Fruit fly (Drosophila melanogaster): ENCODE measurements around the gene shtd.

shtd gene

DNA sequence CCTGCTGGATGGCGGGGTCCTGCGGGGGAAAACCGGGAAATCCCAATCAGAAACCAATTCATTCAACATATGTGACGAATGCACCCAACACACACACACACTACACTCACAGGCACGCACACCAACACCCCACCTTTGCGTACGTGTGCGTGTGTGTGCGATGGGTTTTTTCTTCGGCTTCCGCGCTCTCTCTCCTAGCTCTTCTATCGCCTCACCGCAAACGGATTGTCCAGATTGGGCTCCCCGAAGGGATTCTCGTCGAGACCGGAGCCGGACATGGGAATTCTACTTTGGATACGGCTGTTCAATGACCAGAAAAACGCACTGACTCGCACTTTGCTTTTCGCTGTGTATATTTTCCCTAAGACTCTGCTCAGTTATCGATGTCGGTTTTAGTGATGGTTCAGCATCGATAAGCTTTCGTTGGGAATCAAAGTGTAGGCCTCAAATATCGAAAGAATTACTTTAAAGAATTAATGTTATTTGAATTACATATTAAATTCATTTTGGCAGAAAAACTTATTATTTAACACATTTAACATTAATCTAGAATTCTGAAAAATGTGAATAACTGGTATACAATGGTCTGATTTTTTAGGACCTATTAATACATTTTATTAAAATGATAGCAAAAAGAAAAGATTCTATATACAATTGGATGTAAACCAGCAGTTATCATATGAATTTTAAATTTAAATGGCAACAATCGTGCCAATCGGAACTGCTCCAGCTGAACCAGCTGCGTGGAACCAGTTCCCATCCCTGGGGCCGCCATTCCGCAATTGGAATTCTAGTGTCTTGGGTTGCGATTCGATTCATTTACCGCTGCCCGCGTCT is 12.5 kb downstream of the shtd start, which contains the start of the genes Scamp and Ahcy (continued):
- no peak for TF ChIP-seq CG11902 (GFP tag; optimal IDR thresholded peaks at IDR 0.05)
- no peak for TF ChIP-seq fd59A (GFP tag; optimal IDR thresholded peaks at IDR 0.05)
- no peak for TF ChIP-seq CG34406 (GFP tag; optimal IDR thresholded peaks at IDR 0.05)
- TF ChIP-seq CG11294 (GFP tag; IDR thresholded peaks at IDR 0.05): no peak
- peak; percentile 10 for TF ChIP-seq CG16779 (tag; optimal IDR thresholded peaks at IDR 0.05)
- no peak for TF ChIP-seq CG7368 (GFP tag; optimal IDR thresholded peaks at IDR 0.05)
- TF ChIP-seq svp (GFP tag): peak; percentile 41
- TF ChIP-seq salr (GFP tag; optimal IDR thresholded peaks at IDR 0.05): no peak
- TF ChIP-seq fkh (GFP tag; optimal IDR thresholded peaks at IDR 0.05): no peak
- no peak for TF ChIP-seq spab (GFP tag; optimal IDR thresholded peaks at IDR 0.05)
- TF ChIP-seq CG11762 (GFP tag; optimal IDR thresholded peaks at IDR 0.05; ENCODE audit: insufficient read depth): no peak
- peak; percentile 26 for TF ChIP-seq pdm3 (GFP tag; optimal IDR thresholded peaks at IDR 0.05)
- TF ChIP-seq esn (GFP tag; optimal IDR thresholded peaks at IDR 0.05): peak; percentile 45
- peak; percentile 28 for TF ChIP-seq Smox (GFP tag; optimal IDR thresholded peaks at IDR 0.05)
- no peak for TF ChIP-seq Sox15 (GFP tag; optimal IDR thresholded peaks at IDR 0.05)
- no peak for TF ChIP-seq Eip93F (GFP tag; optimal IDR thresholded peaks at IDR 0.05)

DNA sequence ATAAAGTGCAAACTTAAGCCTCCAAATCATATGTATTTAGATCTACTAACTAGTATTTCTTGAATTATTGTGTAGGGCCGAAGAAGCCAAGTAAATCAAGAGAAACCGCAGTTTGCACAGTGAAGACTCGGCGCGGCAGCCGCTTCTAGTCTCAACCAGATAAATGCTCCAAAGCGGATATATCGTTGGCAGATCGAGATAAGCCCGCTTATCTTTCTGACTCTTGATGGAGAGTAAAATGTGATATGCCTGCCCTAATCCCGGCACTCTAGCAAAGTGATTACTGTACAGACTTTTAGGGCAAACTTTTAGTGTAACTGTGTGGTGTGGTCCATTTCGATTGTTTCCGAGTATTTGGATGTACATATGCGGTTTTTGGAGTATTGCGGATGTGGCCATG is 13.4 kb downstream of the shtd start:
- TF ChIP-seq Sox14 (GFP tag; optimal IDR thresholded peaks at IDR 0.05) (no peak), cyc (GFP tag; optimal IDR thresholded peaks at IDR 0.05) (peak; percentile 2), CG15336 (GFP tag; IDR thresholded peaks at IDR 0.05) (peak; percentile 17; the same call in 1 of the 2 replicates), OdsH (GFP tag; optimal IDR thresholded peaks at IDR 0.05) (peak; percentile 36), CG4318 (GFP tag; optimal IDR thresholded peaks at IDR 0.05) (peak; percentile 1), Hr4 (GFP tag; optimal IDR thresholded peaks at IDR 0.05) (peak; percentile 19), CG32006 (GFP tag; optimal IDR thresholded peaks at IDR 0.05) (peak; percentile 30), svp (GFP tag) (peak; percentile 50), eg (GFP tag; IDR thresholded peaks at IDR 0.05) (peak; percentile 32; the same call in 1 of the 3 replicates), Eip93F (GFP tag; optimal IDR thresholded peaks at IDR 0.05) (no peak), Hr39 (GFP tag; optimal IDR thresholded peaks at IDR 0.05) (peak; percentile 12), Eip78C (GFP tag) (peak; percentile 30), CG11762 (GFP tag; optimal IDR thresholded peaks at IDR 0.05; ENCODE audit: insufficient read depth) (no peak), CG6163 (GFP tag; IDR thresholded peaks at IDR 0.05) (peak; percentile 34; the same call in 1 of the 3 replicates), Gug (GFP tag; IDR thresholded peaks at IDR 0.05) (0 out of 2 replicates have a peak, but pooled peaks have one; percentile 30), Sox15 (GFP tag; optimal IDR thresholded peaks at IDR 0.05) (peak; percentile 3)

DNA sequence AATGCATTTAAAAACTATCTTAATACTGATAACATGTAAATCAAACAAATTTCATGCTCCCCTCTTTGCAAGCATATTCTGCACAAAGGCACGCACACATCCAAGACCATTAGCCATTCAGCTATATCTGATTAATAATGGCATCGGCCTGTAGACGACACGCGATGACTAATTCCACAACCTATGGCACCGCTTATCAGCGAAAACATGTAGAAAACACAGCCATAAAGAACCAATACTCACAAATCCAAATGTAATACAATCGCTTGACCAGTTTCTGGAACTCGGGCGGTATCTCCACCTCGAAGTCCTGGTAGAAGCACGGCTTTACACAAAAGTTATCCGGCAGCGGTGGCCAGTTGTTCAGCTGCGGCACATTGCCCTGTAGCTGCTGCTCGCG is 14.1 kb downstream of the shtd start:
- TF ChIP-seq CG6276 (GFP tag; optimal IDR thresholded peaks at IDR 0.05) (no peak), CG6163 (GFP tag; IDR thresholded peaks at IDR 0.05) (no peak), svp (GFP tag) (peak; percentile 92), Sox15 (GFP tag; optimal IDR thresholded peaks at IDR 0.05) (no peak), dsx (GFP tag; optimal IDR thresholded peaks at IDR 0.05; ENCODE audit: poor library complexity, severe bottlenecking) (no peak)

DNA sequence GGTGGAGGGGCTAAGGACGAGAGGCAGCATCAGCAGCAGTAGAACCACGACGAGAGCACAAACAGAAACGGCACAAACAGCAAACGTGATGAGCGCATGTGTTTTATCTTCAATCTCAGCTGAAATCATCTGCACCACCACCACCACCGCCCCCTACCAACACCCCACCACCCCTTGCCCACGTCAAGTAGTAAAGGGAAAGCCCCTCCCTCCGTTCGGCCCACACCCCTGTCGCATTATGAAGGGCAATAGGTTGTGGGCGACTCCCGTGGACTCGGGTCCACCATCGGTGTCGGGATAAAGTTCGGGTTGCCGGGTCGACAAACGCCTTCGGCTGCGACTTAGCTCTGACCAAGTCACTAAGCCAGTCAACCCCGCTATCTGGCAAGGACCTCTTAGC is 18.7 kb downstream of the shtd start:
- no peak for TF ChIP-seq Hr39 (GFP tag; optimal IDR thresholded peaks at IDR 0.05)
- TF ChIP-seq acj6 (GFP tag; optimal IDR thresholded peaks at IDR 0.05): no peak
- TF ChIP-seq Sox14 (GFP tag; optimal IDR thresholded peaks at IDR 0.05): no peak
- no peak for TF ChIP-seq CG8119 (GFP tag; IDR thresholded peaks at IDR 0.05)
- TF ChIP-seq esn (GFP tag; optimal IDR thresholded peaks at IDR 0.05): no peak
- TF ChIP-seq CG3919 (GFP tag; optimal IDR thresholded peaks at IDR 0.05): no peak
- TF ChIP-seq net (GFP tag; optimal IDR thresholded peaks at IDR 0.05): no peak
